Worm (Caenorhabditis elegans) whole organism, young adult: Measurements from ENCODE around the gene msi-1.

Experiments
- attf-5 ChIP-seq: fragments of 200-800 bp; sonication (Bioruptor generic); optimal IDR thresholded peaks from 2 replicates; lab custom pipeline; 2018; ENCODE audit warnings: mild to moderate bottlenecking, missing genetic modification characterization, missing compliant biosample characterization
- ceh-100 ChIP-seq: fragments of 200-800 bp; sonication (Bioruptor generic); IDR thresholded peaks from 2 replicates; pipeline ENCODE4 v1.3.6; 2022; ENCODE audit warnings: missing genetic modification reagents, missing genetic modification characterization, missing compliant biosample characterization
- egl-44 ChIP-seq: fragments of 200-800 bp; sonication (Bioruptor generic); IDR thresholded peaks from 2 replicates; pipeline ENCODE4 v1.3.6; 2022; ENCODE audit warnings: missing genetic modification reagents, missing genetic modification characterization, missing compliant biosample characterization
- madf-10 ChIP-seq: sonication (generic microtip); optimal IDR thresholded peaks from 2 replicates; lab custom pipeline; 2016; ENCODE audit warnings: mild to moderate bottlenecking, missing genetic modification characterization, missing compliant biosample characterization
- sptf-2 ChIP-seq: fragments of 200-800 bp; sonication (Bioruptor generic); optimal IDR thresholded peaks from 2 replicates; lab custom pipeline; 2018; ENCODE audit warnings: mild to moderate bottlenecking, missing genetic modification characterization, missing compliant biosample characterization

ce11 chrIII:4010168-4010567 is 34.0 kb upstream of the msi-1 start:
- TF ChIP-seq ceh-100 (GFP tag; lab: Robert Waterston, UW) (no peak), egl-44 (GFP tag; lab: Robert Waterston, UW) (no peak), madf-10 (tag; lab: Kevin White, UChicago) (no peak), attf-5 (no peak), sptf-2 (GFP tag; lab: Kevin White, UChicago) (no peak)
